Worm (Caenorhabditis elegans) whole organism, mixed stage, embryonic: ENCODE data around the gene F13A2.9.

ENCODE experiments used
- elt-1 ChIP-seq: sonication (generic microtip); optimal IDR thresholded peaks from 2 replicates; lab custom pipeline; 2017; ENCODE audit warnings: missing genetic modification characterization, mild to moderate bottlenecking, missing compliant biosample characterization, antibody characterized with exemption, moderate library complexity, borderline replicate concordance; ENCODE audit not compliant: insufficient read depth
- elt-3 ChIP-seq: fragments of 150-350 bp; optimal IDR thresholded peaks from 2 replicates; lab custom pipeline; 2014; ENCODE audit warnings: missing biosample characterization, missing genetic modification characterization
- flh-1 ChIP-seq: fragments of 200-800 bp; sonication (Bioruptor generic); optimal IDR thresholded peaks from 2 replicates; lab custom pipeline; 2018; ENCODE audit warnings: mild to moderate bottlenecking, missing genetic modification characterization, moderate library complexity, missing compliant biosample characterization
- ham-2 ChIP-seq: fragments of 200-800 bp; sonication (Bioruptor generic); optimal IDR thresholded peaks from 2 replicates; lab custom pipeline; 2018; ENCODE audit warnings: mild to moderate bottlenecking, missing genetic modification characterization, missing compliant biosample characterization
- mab-5 ChIP-seq: fragments of 150-350 bp; optimal IDR thresholded peaks from 2 replicates; lab custom pipeline; 2014; ENCODE audit warnings: missing biosample characterization, missing genetic modification characterization
- mep-1 ChIP-seq: fragments of 150-350 bp; optimal IDR thresholded peaks from 2 replicates; lab custom pipeline; 2017; ENCODE audit warnings: missing biosample characterization, missing genetic modification reagents, missing genetic modification characterization, inconsistent platforms
- nhr-28 ChIP-seq: fragments of 150-350 bp; optimal IDR thresholded peaks from 2 replicates; lab custom pipeline; 2014; ENCODE audit warnings: missing biosample characterization, missing genetic modification characterization
- snpc-4 ChIP-seq: fragments of 150-350 bp; optimal IDR thresholded peaks from 2 replicates; lab custom pipeline; 2014; ENCODE audit warnings: missing biosample characterization, missing genetic modification characterization
- unc-39 ChIP-seq: fragments of 150-350 bp; optimal IDR thresholded peaks from 2 replicates; lab custom pipeline; 2014; ENCODE audit warnings: missing biosample characterization, missing genetic modification characterization

- TF ChIP-seq elt-3 (tag; lab: Kevin White, UChicago) = no peak
- no peak for TF ChIP-seq flh-1 (GFP tag; lab: Kevin White, UChicago)
- TF ChIP-seq nhr-28 (tag; lab: Kevin White, UChicago) = no peak
- TF ChIP-seq elt-1 = no peak
- no peak for TF ChIP-seq ham-2 (GFP tag; lab: Kevin White, UChicago)
- no peak for TF ChIP-seq snpc-4 (tag; lab: Kevin White, UChicago)
- no peak for TF ChIP-seq mab-5 (tag; lab: Kevin White, UChicago)
- TF ChIP-seq mep-1 = no peak
- TF ChIP-seq unc-39 (tag; lab: Kevin White, UChicago) = no peak
Measured at ce11 chrV:4411714-4412113, 24.4 kb upstream of the F13A2.9 start, which contains the start of gene Y47D7A.17.
